Fruit fly (Drosophila melanogaster): ENCODE results near the gene CG10317.

- TF ChIP-seq psq (GFP tag; optimal IDR thresholded peaks at IDR 0.05) (no peak), br (GFP tag; optimal IDR thresholded peaks at IDR 0.05) (no peak), fru (GFP tag; optimal IDR thresholded peaks at IDR 0.05) (no peak), sage (GFP tag; optimal IDR thresholded peaks at IDR 0.05) (no peak), CG9705 (GFP tag; optimal IDR thresholded peaks at IDR 0.05) (no peak), jim (GFP tag; optimal IDR thresholded peaks at IDR 0.05) (no peak)
Observed at dm6 chr3R:16356215-16356862, 14.0 kb downstream of the CG10317 start.

Measured in whole organism, wandering third instar larva.